Worm (Caenorhabditis elegans) whole organism, midembryonic: Measurements from ENCODE around the gene T28A11.4.

Source experiments
- T22C8.4 ChIP-seq: fragments of 200-800 bp; sonication (Bioruptor generic); IDR thresholded peaks from 2 replicates; pipeline ENCODE4 v1.3.6; 2022; ENCODE audit warnings: missing genetic modification characterization, missing compliant biosample characterization
- cog-1 ChIP-seq: sonication (generic microtip); optimal IDR thresholded peaks from 2 replicates; lab custom pipeline; 2016; ENCODE audit warnings: missing genetic modification characterization, missing compliant biosample characterization
- flt-1 ChIP-seq: fragments of 200-800 bp; sonication (Bioruptor generic); IDR thresholded peaks from 2 replicates; pipeline ENCODE4 v1.3.6; 2022; ENCODE audit warnings: missing genetic modification characterization, missing compliant biosample characterization
- klf-2 ChIP-seq: fragments of 200-800 bp; sonication (Bioruptor generic); conservative IDR thresholded peaks from 2 replicates; pipeline ENCODE4 v1.3.6; 2022; ENCODE audit warnings: missing genetic modification reagents, missing genetic modification characterization, missing compliant biosample characterization
- med-1 ChIP-seq: sonication (generic microtip); optimal IDR thresholded peaks from 2 replicates; lab custom pipeline; 2017; ENCODE audit warnings: missing genetic modification characterization, mild to moderate bottlenecking, missing compliant biosample characterization, antibody characterized with exemption, missing genetic modification reagents; ENCODE audit not compliant: insufficient read depth
- ref-1 ChIP-seq: fragments of 200-800 bp; sonication (Bioruptor generic); conservative IDR thresholded peaks from 2 replicates; pipeline ENCODE4 v1.3.6; 2022; ENCODE audit warnings: missing genetic modification reagents, missing genetic modification characterization, missing compliant biosample characterization
- tab-1 ChIP-seq: fragments of 200-800 bp; sonication (Bioruptor generic); IDR thresholded peaks from 2 replicates; pipeline ENCODE4 v1.3.6; 2022; ENCODE audit warnings: missing genetic modification characterization, missing compliant biosample characterization
- ztf-23 ChIP-seq: fragments of 200-800 bp; sonication (Bioruptor generic); IDR thresholded peaks from 2 replicates; pipeline ENCODE4 v1.3.6; 2022; ENCODE audit warnings: missing genetic modification reagents, missing genetic modification characterization, missing compliant biosample characterization
- ztf-29 ChIP-seq: fragments of 200-800 bp; sonication (Bioruptor generic); IDR thresholded peaks from 2 replicates; pipeline ENCODE4 v1.3.6; 2022; ENCODE audit warnings: missing genetic modification reagents, missing genetic modification characterization, missing compliant biosample characterization

The T28A11.4 gene

ce11 chrV:3269407-3269806, 4.4 kb upstream of the T28A11.4 start, which contains the start of gene T28A11.19:
Gene T28A11.19 (minus strand): TSS chrV:3269514.
- no peak for TF ChIP-seq klf-2 (GFP tag; lab: Robert Waterston, UW)
- no peak for TF ChIP-seq med-1 (GFP tag; lab: Kevin White, UChicago)
- TF ChIP-seq flt-1 (GFP tag; lab: Robert Waterston, UW): no peak
- TF ChIP-seq ztf-23: no peak
- TF ChIP-seq T22C8.4 (GFP tag; lab: Robert Waterston, UW): no peak
- no peak for TF ChIP-seq tab-1
- TF ChIP-seq ztf-29 (GFP tag; lab: Robert Waterston, UW): no peak
- no peak for TF ChIP-seq cog-1 (tag; lab: Kevin White, UChicago)

- no peak for TF ChIP-seq T22C8.4 (GFP tag; lab: Robert Waterston, UW)
- TF ChIP-seq klf-2 (GFP tag; lab: Robert Waterston, UW): no peak
- TF ChIP-seq ztf-23: no peak
- no peak for TF ChIP-seq ref-1 (GFP tag; lab: Robert Waterston, UW)
- no peak for TF ChIP-seq cog-1 (tag; lab: Kevin White, UChicago)
- TF ChIP-seq ztf-29 (GFP tag; lab: Robert Waterston, UW): no peak
- TF ChIP-seq flt-1 (GFP tag; lab: Robert Waterston, UW): no peak
Measured at ce11 chrV:3273156-3273555, 694 bp upstream of the T28A11.4 start, which contains the start of gene T28A11.20. Gene T28A11.20 (minus strand): TSS chrV:3273256.

ce11 chrV:3275033-3275432, 1.2 kb downstream of the T28A11.4 start, which contains the start of gene T28A11.3:
Gene T28A11.3 (plus strand): TSS chrV:3275333.
- no peak for TF ChIP-seq flt-1 (GFP tag; lab: Robert Waterston, UW)
- no peak for TF ChIP-seq ztf-29 (GFP tag; lab: Robert Waterston, UW)
- no peak for TF ChIP-seq klf-2 (GFP tag; lab: Robert Waterston, UW)
- TF ChIP-seq ztf-23: no peak
- TF ChIP-seq ref-1 (GFP tag; lab: Robert Waterston, UW): no peak
- TF ChIP-seq tab-1: no peak
- no peak for TF ChIP-seq cog-1 (tag; lab: Kevin White, UChicago)
- TF ChIP-seq T22C8.4 (GFP tag; lab: Robert Waterston, UW): no peak
- no peak for TF ChIP-seq med-1 (GFP tag; lab: Kevin White, UChicago)

- TF ChIP-seq flt-1 (GFP tag; lab: Robert Waterston, UW): no peak
- no peak for TF ChIP-seq cog-1 (tag; lab: Kevin White, UChicago)
- no peak for TF ChIP-seq ref-1 (GFP tag; lab: Robert Waterston, UW)
- no peak for TF ChIP-seq ztf-29 (GFP tag; lab: Robert Waterston, UW)
- no peak for TF ChIP-seq klf-2 (GFP tag; lab: Robert Waterston, UW)
- TF ChIP-seq tab-1: no peak
- TF ChIP-seq T22C8.4 (GFP tag; lab: Robert Waterston, UW): no peak
- no peak for TF ChIP-seq ztf-23
- TF ChIP-seq med-1 (GFP tag; lab: Kevin White, UChicago): no peak
Measured at ce11 chrV:3276184-3276583, 2.3 kb downstream of the T28A11.4 start.

- TF ChIP-seq flt-1 (GFP tag; lab: Robert Waterston, UW) (no peak), cog-1 (tag; lab: Kevin White, UChicago) (no peak), ztf-23 (no peak), ref-1 (GFP tag; lab: Robert Waterston, UW) (no peak), ztf-29 (GFP tag; lab: Robert Waterston, UW) (no peak), klf-2 (GFP tag; lab: Robert Waterston, UW) (no peak), tab-1 (no peak), med-1 (GFP tag; lab: Kevin White, UChicago) (no peak), T22C8.4 (GFP tag; lab: Robert Waterston, UW) (no peak)
Measured at ce11 chrV:3278101-3278639, 4.3 kb downstream of the T28A11.4 start, which contains the start of gene fbxa-64. Gene fbxa-64 (minus strand): TSS chrV:3278151.

ce11 chrV:3279138-3279537, 5.3 kb downstream of the T28A11.4 start:
- TF ChIP-seq med-1 (GFP tag; lab: Kevin White, UChicago) (no peak), ref-1 (GFP tag; lab: Robert Waterston, UW) (no peak), flt-1 (GFP tag; lab: Robert Waterston, UW) (no peak), T22C8.4 (GFP tag; lab: Robert Waterston, UW) (no peak), ztf-29 (GFP tag; lab: Robert Waterston, UW) (no peak), cog-1 (tag; lab: Kevin White, UChicago) (no peak)

ce11 chrV:3280009-3280408, 6.2 kb downstream of the T28A11.4 start, which contains the start of gene T28A11.2:
Gene T28A11.2 (plus strand): TSS chrV:3280379.
- TF ChIP-seq tab-1: no peak
- TF ChIP-seq T22C8.4 (GFP tag; lab: Robert Waterston, UW): no peak
- TF ChIP-seq cog-1 (tag; lab: Kevin White, UChicago): no peak
- no peak for TF ChIP-seq ztf-29 (GFP tag; lab: Robert Waterston, UW)
- no peak for TF ChIP-seq ztf-23
- no peak for TF ChIP-seq ref-1 (GFP tag; lab: Robert Waterston, UW)
- no peak for TF ChIP-seq med-1 (GFP tag; lab: Kevin White, UChicago)
- no peak for TF ChIP-seq klf-2 (GFP tag; lab: Robert Waterston, UW)
- no peak for TF ChIP-seq flt-1 (GFP tag; lab: Robert Waterston, UW)

ce11 chrV:3281523-3281922, 7.7 kb downstream of the T28A11.4 start, which contains the start of gene T28A11.25:
Gene T28A11.25 (plus strand): TSS chrV:3281823.
- TF ChIP-seq T22C8.4 (GFP tag; lab: Robert Waterston, UW) (no peak), tab-1 (no peak), med-1 (GFP tag; lab: Kevin White, UChicago) (no peak), ztf-23 (no peak), cog-1 (tag; lab: Kevin White, UChicago) (no peak), ref-1 (GFP tag; lab: Robert Waterston, UW) (no peak), flt-1 (GFP tag; lab: Robert Waterston, UW) (no peak), klf-2 (GFP tag; lab: Robert Waterston, UW) (no peak), ztf-29 (GFP tag; lab: Robert Waterston, UW) (no peak)

ce11 chrV:3282957-3283356, 9.1 kb downstream of the T28A11.4 start, which contains the start of gene str-64:
Gene str-64 (plus strand): TSS chrV:3283257.
- no peak for TF ChIP-seq ref-1 (GFP tag; lab: Robert Waterston, UW)
